Worm (Caenorhabditis elegans): ENCODE results near the gene F10D7.4.

DNA sequence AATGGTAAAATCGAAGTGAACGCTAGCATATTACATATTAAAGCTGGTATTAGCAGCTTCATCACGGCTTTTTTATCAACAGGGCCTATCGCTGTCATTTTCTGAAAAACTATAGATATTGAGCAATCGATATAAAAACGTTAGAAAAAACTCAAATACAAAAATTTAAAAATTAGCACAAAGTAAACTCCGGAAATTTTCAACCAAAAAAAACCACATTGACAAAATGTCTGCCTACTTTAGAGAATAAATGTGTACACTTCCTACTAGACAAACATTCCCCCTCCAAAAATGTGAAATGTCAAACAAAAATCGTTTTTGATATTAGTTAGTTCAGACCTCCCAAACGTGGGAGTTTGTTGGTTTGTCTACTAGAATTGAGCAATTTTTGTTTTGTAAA, 13.3 kb downstream of the F10D7.4 start, which contains the start of gene mfsd-10:
- TF ChIP-seq ztf-11 (tag; optimal IDR thresholded peaks at IDR 0.05) = no peak
- TF ChIP-seq nhr-28 (tag; optimal IDR thresholded peaks at IDR 0.05) = no peak
- TF ChIP-seq nhr-237 (tag; optimal IDR thresholded peaks at IDR 0.05) = no peak
- no peak for TF ChIP-seq nhr-76 (tag; optimal IDR thresholded peaks at IDR 0.05)
- TF ChIP-seq elt-1 (tag; optimal IDR thresholded peaks at IDR 0.05; ENCODE audit: borderline replicate concordance, insufficient read depth) = no peak
